Worm (Caenorhabditis elegans): ENCODE measurements around the gene zip-11.
"Not testable (repeated sequence)": the region's sequence is repeated elsewhere in the genome, so short reads cannot be mapped to it uniquely, and the experiment has no call there.

The zip-11 gene

DNA sequence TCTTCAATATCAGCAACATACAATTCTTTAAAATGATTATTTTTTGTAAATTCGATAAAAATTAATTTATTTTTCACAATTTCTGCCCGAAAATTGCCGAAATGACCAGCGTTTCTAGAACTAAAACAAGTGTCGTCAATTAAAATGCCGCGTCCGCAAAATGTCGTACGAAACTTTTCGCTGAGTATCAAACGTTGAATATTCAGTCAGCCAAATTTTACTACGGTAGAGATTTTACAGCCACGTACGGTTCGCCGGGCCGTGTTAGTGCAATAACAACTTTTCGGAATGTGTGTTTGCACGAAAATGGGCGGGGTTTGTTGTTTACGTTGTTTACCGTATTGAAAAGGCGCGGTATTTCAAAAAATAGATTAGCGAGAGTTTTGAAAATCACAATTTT is 2.2 kb downstream of the zip-11 start (continued):
- TF ChIP-seq unc-86 (tag; optimal IDR thresholded peaks at IDR 0.05) (peak; percentile 33), dpl-1 (GFP tag; optimal IDR thresholded peaks at IDR 0.05) (peak; percentile 49 to 72 (median 63)), ceh-88 (GFP tag; IDR thresholded peaks at IDR 0.05) (peak; percentile 91), nhr-47 (tag; optimal IDR thresholded peaks at IDR 0.05) (peak; percentile 84), efl-1 (optimal IDR thresholded peaks at IDR 0.05) (peak; percentile 69 to 76), efl-1 (GFP tag; optimal IDR thresholded peaks at IDR 0.05 in 1 of 2) (peak; percentile 56 to 97), irx-1 (tag; optimal IDR thresholded peaks at IDR 0.05) (peak; percentile 53)

DNA sequence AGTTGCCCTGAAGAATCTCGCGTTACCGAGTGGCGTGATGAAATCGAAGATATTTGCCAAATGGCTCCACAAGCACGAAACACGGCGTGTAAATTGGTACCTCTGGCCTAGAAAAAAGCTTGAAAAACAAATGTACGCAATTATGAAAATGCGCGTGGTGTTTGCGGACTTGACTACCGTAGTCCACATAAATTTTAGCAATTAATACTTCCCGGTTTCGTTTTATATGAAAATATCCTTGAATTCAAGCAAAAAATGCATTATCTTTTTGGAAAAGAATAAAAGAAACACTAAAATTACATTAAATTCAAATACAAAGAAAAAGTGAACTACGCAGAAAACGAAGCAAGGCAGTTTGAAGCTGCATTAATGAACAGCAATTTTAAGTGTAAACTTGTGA is 3.0 kb downstream of the zip-11 start:
- peak in 1 of 2 experiments; percentile 56 for TF ChIP-seq lsy-2 (tag; optimal IDR thresholded peaks at IDR 0.05)

DNA sequence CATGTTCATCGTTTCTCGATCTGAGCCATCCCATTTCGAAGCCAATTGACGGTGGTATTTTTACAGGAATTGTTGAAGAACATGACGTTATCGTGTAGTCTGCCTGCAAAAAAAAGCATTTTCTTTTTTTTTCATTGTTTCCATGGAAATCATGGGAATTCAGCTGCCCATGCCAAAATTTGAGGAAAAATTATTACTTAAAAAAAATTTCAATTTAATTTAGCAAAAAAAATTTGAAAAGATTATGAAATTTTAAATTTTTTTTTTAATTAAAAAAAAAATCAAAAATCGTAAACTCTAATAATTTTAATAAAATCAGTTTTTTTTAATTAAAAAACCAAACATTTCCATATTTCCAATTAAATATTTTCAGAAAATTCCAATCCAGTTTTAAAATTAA is 20.7 kb downstream of the zip-11 start, which contains the start of gene F42A6.5:
F42A6.5 (minus strand) TSS at position 101 of the 400 bp plus-strand sequence.
- not testable (repeated sequence) for TF ChIP-seq dsc-1, mef-2, blmp-1 (tag; optimal IDR thresholded peaks at IDR 0.05)

DNA sequence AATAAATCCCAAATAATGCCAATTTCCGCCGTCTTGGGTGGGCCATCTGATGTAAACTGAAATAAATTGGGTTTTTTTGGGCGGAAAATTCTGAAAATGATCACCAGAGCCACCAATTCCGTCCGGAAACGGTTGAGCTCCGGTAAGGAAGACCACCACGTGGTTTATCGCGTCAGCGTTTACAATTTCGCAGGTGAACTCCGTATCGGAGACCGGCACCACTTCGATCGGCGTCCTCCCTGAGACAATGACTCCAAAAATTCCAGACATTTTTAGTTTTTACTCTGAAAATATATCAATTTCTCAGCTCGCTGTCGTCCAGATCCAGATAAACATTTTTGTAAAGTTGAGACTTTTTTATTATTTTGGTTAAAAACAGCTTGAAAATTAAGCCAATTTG is 25.5 kb downstream of the zip-11 start, which contains the start of gene F42A6.6:
F42A6.6 (minus strand) TSS at position 289 of the 400 bp plus-strand sequence.
- TF ChIP-seq rnt-1 (tag; optimal IDR thresholded peaks at IDR 0.05): no peak
- no peak for TF ChIP-seq F16B12.6 (tag; optimal IDR thresholded peaks at IDR 0.05)
- no peak for TF ChIP-seq isw-1 (GFP tag; IDR thresholded peaks at IDR 0.05)
- TF ChIP-seq unc-98 (GFP tag; IDR thresholded peaks at IDR 0.05): no peak
- no peak for TF ChIP-seq C34B4.2 (tag; optimal IDR thresholded peaks at IDR 0.05)
- TF ChIP-seq nhr-19 (GFP tag; conservative IDR thresholded peaks at IDR 0.05): 0 out of 2 replicates have a peak, but pooled peaks have one; percentile 13
- no peak for TF ChIP-seq skn-1 (tag; optimal IDR thresholded peaks at IDR 0.05)
- TF ChIP-seq irx-1 (tag; optimal IDR thresholded peaks at IDR 0.05): no peak
- TF ChIP-seq efl-3 (GFP tag; optimal IDR thresholded peaks at IDR 0.05): no peak
- TF ChIP-seq fkh-10 (GFP tag; optimal IDR thresholded peaks at IDR 0.05): no peak
- TF ChIP-seq nhr-71 (tag; optimal IDR thresholded peaks at IDR 0.05): peak; percentile 40
- TF ChIP-seq swsn-7 (tag; optimal IDR thresholded peaks at IDR 0.05): peak; percentile 6
- no peak for TF ChIP-seq snpc-4 (tag; optimal IDR thresholded peaks at IDR 0.05)
- no peak for TF ChIP-seq vab-15 (tag; optimal IDR thresholded peaks at IDR 0.05)
- no peak for TF ChIP-seq pag-3 (tag; optimal IDR thresholded peaks at IDR 0.05; ENCODE audit: borderline replicate concordance, insufficient read depth)
- TF ChIP-seq nhr-76 (tag; optimal IDR thresholded peaks at IDR 0.05): no peak
- TF ChIP-seq ceh-82 (tag; optimal IDR thresholded peaks at IDR 0.05): no peak
- TF ChIP-seq lin-15B (tag; optimal IDR thresholded peaks at IDR 0.05): no peak
- TF ChIP-seq nhr-28 (tag; optimal IDR thresholded peaks at IDR 0.05): no peak
- no peak for TF ChIP-seq grh-1 (GFP tag; IDR thresholded peaks at IDR 0.05)
- peak; percentile 18 for TF ChIP-seq snu-23 (GFP tag; optimal IDR thresholded peaks at IDR 0.05)
- no peak for TF ChIP-seq fkh-4 (tag; optimal IDR thresholded peaks at IDR 0.05; ENCODE audit: borderline replicate concordance)
- peak; percentile 88 for TF ChIP-seq ama-1 (optimal IDR thresholded peaks at IDR 0.05)
- TF ChIP-seq efl-1 (optimal IDR thresholded peaks at IDR 0.05): peak; percentile 8 to 35
- TF ChIP-seq efl-1 (GFP tag; optimal IDR thresholded peaks at IDR 0.05 in 1 of 2): peak in 1 of 2 experiments; percentile 71
- TF ChIP-seq nhr-237 (tag; optimal IDR thresholded peaks at IDR 0.05): no peak
- no peak for TF ChIP-seq hpl-2 (GFP tag; optimal IDR thresholded peaks at IDR 0.05)
- TF ChIP-seq aly-2 (tag; optimal IDR thresholded peaks at IDR 0.05): peak; percentile 47
- no peak for TF ChIP-seq unc-86 (tag; optimal IDR thresholded peaks at IDR 0.05)
- no peak for TF ChIP-seq ces-1 (GFP tag; optimal IDR thresholded peaks at IDR 0.05)
- peak in 1 of 2 experiments; percentile 29 for TF ChIP-seq lin-35 (GFP tag; optimal IDR thresholded peaks at IDR 0.05)
- TF ChIP-seq tbx-2 (tag; optimal IDR thresholded peaks at IDR 0.05): peak; percentile 5
- TF ChIP-seq nhr-77 (tag; optimal IDR thresholded peaks at IDR 0.05): no peak
- TF ChIP-seq sox-4 (tag; optimal IDR thresholded peaks at IDR 0.05): no peak
- no peak for TF ChIP-seq sup-37 (GFP tag; optimal IDR thresholded peaks at IDR 0.05)
- TF ChIP-seq elt-2 (tag; optimal IDR thresholded peaks at IDR 0.05): peak; percentile 6
- TF ChIP-seq nhr-12 (tag; optimal IDR thresholded peaks at IDR 0.05): no peak
- TF ChIP-seq ceh-88 (GFP tag; IDR thresholded peaks at IDR 0.05): no peak
- no peak for TF ChIP-seq sptf-1 (tag; optimal IDR thresholded peaks at IDR 0.05)
- TF ChIP-seq nhr-84 (tag; optimal IDR thresholded peaks at IDR 0.05): no peak
- TF ChIP-seq mab-9 (GFP tag; IDR thresholded peaks at IDR 0.05): no peak
- peak; percentile 64 for TF ChIP-seq nhr-85 (tag)

Measured in whole organism, L1 larva.